Worm (Caenorhabditis elegans) whole organism, midembryonic: Measurements from ENCODE around the gene F41B4.1.

Experiments used
- T22C8.4 ChIP-seq: fragments of 200-800 bp; sonication (Bioruptor generic); IDR thresholded peaks from 2 replicates; pipeline ENCODE4 v1.3.6; 2022; ENCODE audit warnings: missing genetic modification characterization, missing compliant biosample characterization
- cog-1 ChIP-seq: sonication (generic microtip); optimal IDR thresholded peaks from 2 replicates; lab custom pipeline; 2016; ENCODE audit warnings: missing genetic modification characterization, missing compliant biosample characterization
- klf-2 ChIP-seq: fragments of 200-800 bp; sonication (Bioruptor generic); conservative IDR thresholded peaks from 2 replicates; pipeline ENCODE4 v1.3.6; 2022; ENCODE audit warnings: missing genetic modification reagents, missing genetic modification characterization, missing compliant biosample characterization
- ref-1 ChIP-seq: fragments of 200-800 bp; sonication (Bioruptor generic); conservative IDR thresholded peaks from 2 replicates; pipeline ENCODE4 v1.3.6; 2022; ENCODE audit warnings: missing genetic modification reagents, missing genetic modification characterization, missing compliant biosample characterization
- ztf-23 ChIP-seq: fragments of 200-800 bp; sonication (Bioruptor generic); IDR thresholded peaks from 2 replicates; pipeline ENCODE4 v1.3.6; 2022; ENCODE audit warnings: missing genetic modification reagents, missing genetic modification characterization, missing compliant biosample characterization
- ztf-29 ChIP-seq: fragments of 200-800 bp; sonication (Bioruptor generic); IDR thresholded peaks from 2 replicates; pipeline ENCODE4 v1.3.6; 2022; ENCODE audit warnings: missing genetic modification reagents, missing genetic modification characterization, missing compliant biosample characterization

DNA sequence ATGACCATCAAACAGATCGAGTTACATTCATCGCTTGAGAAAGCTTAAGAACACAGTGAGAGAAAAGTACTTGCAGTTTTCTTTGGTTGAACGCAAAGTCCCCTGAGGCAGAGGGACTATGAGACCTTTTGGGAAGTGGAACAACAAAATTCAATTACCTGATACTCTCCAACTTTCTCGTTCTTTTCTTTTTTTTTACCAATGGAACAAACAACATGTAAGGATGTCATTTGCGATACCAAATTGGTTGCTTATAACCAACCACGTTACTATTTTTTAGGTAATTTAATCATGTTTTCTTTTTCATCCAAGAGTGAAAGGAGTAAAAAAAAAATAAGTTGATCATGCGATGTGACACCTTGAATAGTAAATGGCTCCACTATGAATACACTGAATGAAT lies 31.1 kb upstream of the F41B4.1 start:
- TF ChIP-seq klf-2 (GFP tag; lab: Robert Waterston, UW) (no peak), ref-1 (GFP tag; lab: Robert Waterston, UW) (no peak), cog-1 (tag; lab: Kevin White, UChicago) (no peak), ztf-29 (no peak), ztf-23 (GFP tag; lab: Robert Waterston, UW) (no peak), T22C8.4 (GFP tag; lab: Robert Waterston, UW) (no peak)
